Fruit fly (Drosophila melanogaster) whole organism, embryonic: ENCODE data around the gene CG43954.

Experiments
- Bdp1 ChIP-seq: fragments of 200-800 bp; sonication (Bioruptor generic); optimal IDR thresholded peaks from 3 replicates; lab custom pipeline; 2016; ENCODE audit warnings: missing biosample characterization, missing genetic modification characterization
- CG12236 ChIP-seq: fragments of 200-800 bp; sonication (Bioruptor generic); optimal IDR thresholded peaks from 2 replicates; lab custom pipeline; 2016; ENCODE audit warnings: missing biosample characterization, missing genetic modification characterization
- CG1233 ChIP-seq: fragments of 200-800 bp; sonication (Bioruptor generic); optimal IDR thresholded peaks from 4 replicates; lab custom pipeline; 2018; ENCODE audit warnings: missing biosample characterization, mild to moderate bottlenecking, missing genetic modification characterization
- CG14441 ChIP-seq: fragments of 200-800 bp; sonication (Bioruptor generic); IDR thresholded peaks from 2 replicates; pipeline ENCODE4 v1.3.6; 2022; ENCODE audit warnings: missing biosample characterization, missing genetic modification characterization
- CG16779 ChIP-seq: fragments of 200-800 bp; sonication (Bioruptor generic); IDR thresholded peaks from 2 replicates; pipeline ENCODE4 v1.3.6; 2022; ENCODE audit warnings: missing biosample characterization, missing genetic modification characterization
- CG17829 ChIP-seq: fragments of 200-800 bp; optimal IDR thresholded peaks from 2 replicates; lab custom pipeline; 2019; ENCODE audit warnings: missing biosample characterization, mild to moderate bottlenecking, missing genetic modification characterization, moderate library complexity
- CG1832 ChIP-seq: fragments of 200-800 bp; sonication (Bioruptor generic); optimal IDR thresholded peaks from 2 replicates; lab custom pipeline; 2017; ENCODE audit warnings: missing biosample characterization, mild to moderate bottlenecking, missing genetic modification characterization, inconsistent platforms
- CG2875 ChIP-seq: fragments of 200-800 bp; sonication (Bioruptor generic); optimal IDR thresholded peaks from 2 replicates; lab custom pipeline; 2017; ENCODE audit warnings: missing biosample characterization, mild to moderate bottlenecking, missing genetic modification characterization, missing genetic modification reagents
- CG31224 ChIP-seq: fragments of 200-800 bp; sonication (Bioruptor generic); IDR thresholded peaks from 2 replicates; pipeline ENCODE4 v1.3.6; 2022; ENCODE audit warnings: missing biosample characterization, missing genetic modification characterization
- CG3163 ChIP-seq: fragments of 200-800 bp; sonication (Bioruptor generic); optimal IDR thresholded peaks from 3 replicates; lab custom pipeline; 2016; ENCODE audit warnings: missing biosample characterization, missing genetic modification characterization
- CG32767 ChIP-seq: fragments of 200-800 bp; sonication (Bioruptor generic); IDR thresholded peaks from 2 replicates; pipeline ENCODE4 v1.3.6; 2022; ENCODE audit warnings: missing biosample characterization, missing genetic modification characterization
- CG4820 ChIP-seq: fragments of 200-800 bp; sonication (Bioruptor generic); optimal IDR thresholded peaks from 3 replicates; lab custom pipeline; 2016; ENCODE audit warnings: missing biosample characterization, missing genetic modification characterization
- CG5180 ChIP-seq: fragments of 200-800 bp; sonication (Bioruptor generic); optimal IDR thresholded peaks from 3 replicates; lab custom pipeline; 2017; ENCODE audit warnings: missing biosample characterization, missing genetic modification characterization, mild to moderate bottlenecking, moderate library complexity, missing genetic modification reagents
- CG6813 ChIP-seq: fragments of 200-800 bp; sonication (Bioruptor generic); optimal IDR thresholded peaks from 2 replicates; lab custom pipeline; 2017; ENCODE audit warnings: missing biosample characterization, missing genetic modification characterization, mild to moderate bottlenecking, moderate library complexity, missing genetic modification reagents
- CG7963 ChIP-seq: fragments of 200-800 bp; sonication (Bioruptor generic); IDR thresholded peaks from 3 replicates; pipeline ENCODE4 v1.3.6; 2022; ENCODE audit warnings: missing biosample characterization, missing genetic modification characterization; ENCODE audit not compliant: partially characterized antibody
- CG7987 ChIP-seq: fragments of 200-800 bp; sonication (Bioruptor generic); optimal IDR thresholded peaks from 2 replicates; lab custom pipeline; 2018; ENCODE audit warnings: missing biosample characterization, mild to moderate bottlenecking, missing genetic modification characterization, moderate library complexity
- CG9727 ChIP-seq: fragments of 200-800 bp; sonication (Bioruptor generic); optimal IDR thresholded peaks from 3 replicates; lab custom pipeline; 2017; ENCODE audit warnings: missing biosample characterization, mild to moderate bottlenecking, missing genetic modification characterization
- CG9797 ChIP-seq: fragments of 200-800 bp; sonication (Bioruptor generic); optimal IDR thresholded peaks from 3 replicates; lab custom pipeline; 2018; ENCODE audit warnings: missing biosample characterization, mild to moderate bottlenecking, missing genetic modification characterization
- CHES-1-like ChIP-seq: fragments of 200-800 bp; sonication (Bioruptor generic); optimal IDR thresholded peaks from 2 replicates; lab custom pipeline; 2016; ENCODE audit warnings: missing biosample characterization, missing genetic modification characterization
- CTCF ChIP-seq: fragments of 200-800 bp; sonication (Bioruptor generic); optimal IDR thresholded peaks from 2 replicates; lab custom pipeline; 2017; ENCODE audit warnings: missing biosample characterization, mild to moderate bottlenecking, missing genetic modification characterization, moderate library complexity
- CrebB ChIP-seq: fragments of 200-800 bp; sonication (Bioruptor generic); optimal IDR thresholded peaks from 3 replicates; lab custom pipeline; 2018; ENCODE audit warnings: missing biosample characterization, mild to moderate bottlenecking, missing genetic modification characterization
- D ChIP-seq, 2 experiments: fragments of 200-800 bp in 1 of 2; fragments of >200 bp in 1 of 2; sonication (Bioruptor generic) in 1 of 2; optimal IDR thresholded peaks; 2 replicates in 1 of 2; 3 replicates in 1 of 2; lab custom pipeline; 2017; ENCODE audit warnings: mild to moderate bottlenecking in 1 of 2, missing biosample characterization in 1 of 2, missing genetic modification characterization in 1 of 2, missing genetic modification reagents in 1 of 2
- Dip2 ChIP-seq: fragments of 200-800 bp; sonication (Bioruptor generic); IDR thresholded peaks from 2 replicates; pipeline ENCODE4 v1.3.6; 2022; ENCODE audit warnings: missing biosample characterization, missing genetic modification characterization
- E2f2 ChIP-seq: fragments of 200-800 bp; sonication (Bioruptor generic); IDR thresholded peaks from 2 replicates; pipeline ENCODE4 v1.3.6; 2022; ENCODE audit warnings: missing biosample characterization, missing genetic modification characterization
- Fer1 ChIP-seq: fragments of 200-800 bp; sonication (Bioruptor generic); optimal IDR thresholded peaks from 2 replicates; lab custom pipeline; 2017; ENCODE audit warnings: missing biosample characterization, mild to moderate bottlenecking, missing genetic modification characterization
- HLH3B ChIP-seq: fragments of 200-800 bp; sonication (Bioruptor generic); IDR thresholded peaks from 2 replicates; pipeline ENCODE4 v1.3.6; 2022; ENCODE audit warnings: missing biosample characterization, missing genetic modification characterization
- Hey ChIP-seq: fragments of 200-800 bp; sonication (Bioruptor generic); optimal IDR thresholded peaks from 3 replicates; lab custom pipeline; 2018; ENCODE audit warnings: missing biosample characterization, mild to moderate bottlenecking, missing genetic modification characterization
- Hr51 ChIP-seq, 2 experiments: fragments of 200-800 bp; sonication (Bioruptor generic); optimal IDR thresholded peaks; 2 replicates in 1 of 2; 3 replicates in 1 of 2; lab custom pipeline; 2016 to 2018; ENCODE audit warnings: missing biosample characterization in 2 of 2, missing genetic modification characterization in 2 of 2, mild to moderate bottlenecking in 1 of 2, moderate library complexity in 1 of 2
- Hsf ChIP-seq: fragments of 200-800 bp; sonication (Bioruptor generic); optimal IDR thresholded peaks from 3 replicates; lab custom pipeline; 2016; ENCODE audit warnings: missing biosample characterization, missing genetic modification characterization
- Optix ChIP-seq: fragments of 200-800 bp; sonication (Bioruptor generic); IDR thresholded peaks from 3 replicates; pipeline ENCODE4 v1.3.6; 2022; ENCODE audit warnings: missing biosample characterization, missing genetic modification characterization
- Pdp1 ChIP-seq, 2 experiments: fragments of 200-800 bp; sonication (Bioruptor generic); optimal IDR thresholded peaks; 3 replicates each; lab custom pipeline; 2016; ENCODE audit warnings: missing biosample characterization in 2 of 2, missing genetic modification characterization in 2 of 2, mild to moderate bottlenecking in 1 of 2, moderate library complexity in 1 of 2
- Vsx1 ChIP-seq: fragments of 200-800 bp; sonication (Bioruptor generic); optimal IDR thresholded peaks from 2 replicates; lab custom pipeline; 2017; ENCODE audit warnings: missing biosample characterization, mild to moderate bottlenecking, missing genetic modification characterization, missing genetic modification reagents
- Xbp1 ChIP-seq: fragments of 200-800 bp; sonication (Bioruptor generic); optimal IDR thresholded peaks from 3 replicates; lab custom pipeline; 2016; ENCODE audit warnings: missing biosample characterization, mild to moderate bottlenecking, missing genetic modification characterization
- ac ChIP-seq: fragments of 200-800 bp; sonication (Bioruptor generic); optimal IDR thresholded peaks from 3 replicates; lab custom pipeline; 2017; ENCODE audit warnings: missing biosample characterization, mild to moderate bottlenecking, missing genetic modification characterization
- ara ChIP-seq: fragments of 200-800 bp; sonication (Bioruptor generic); IDR thresholded peaks from 2 replicates; pipeline ENCODE4 v1.3.6; 2022; ENCODE audit warnings: missing biosample characterization, missing genetic modification characterization
- bbx ChIP-seq: fragments of 200-800 bp; sonication (Bioruptor generic); IDR thresholded peaks from 2 replicates; pipeline ENCODE4 v1.3.6; 2022; ENCODE audit warnings: missing biosample characterization, missing genetic modification characterization; ENCODE audit not compliant: partially characterized antibody
- disco-r ChIP-seq: fragments of 200-800 bp; sonication (Bioruptor generic); optimal IDR thresholded peaks from 2 replicates; lab custom pipeline; 2016; ENCODE audit warnings: missing biosample characterization, missing genetic modification characterization
- dmrt11E ChIP-seq: fragments of 200-800 bp; sonication (Bioruptor generic); optimal IDR thresholded peaks from 3 replicates; lab custom pipeline; 2018; ENCODE audit warnings: missing biosample characterization, mild to moderate bottlenecking, missing genetic modification characterization, moderate library complexity
- dpn ChIP-seq, 2 experiments: fragments of 200-800 bp; sonication (Bioruptor generic); optimal IDR thresholded peaks; 3 replicates each; lab custom pipeline; 2016; ENCODE audit warnings: missing biosample characterization in 2 of 2, missing genetic modification characterization in 2 of 2
- fru ChIP-seq: fragments of >200 bp; optimal IDR thresholded peaks from 2 replicates; lab custom pipeline; 2017
- gcm ChIP-seq: fragments of 200-800 bp; sonication (Bioruptor generic); optimal IDR thresholded peaks from 2 replicates; lab custom pipeline; 2019; ENCODE audit warnings: missing biosample characterization, mild to moderate bottlenecking, missing genetic modification characterization, moderate library complexity
- jigr1 ChIP-seq: fragments of 200-800 bp; sonication (Bioruptor generic); IDR thresholded peaks from 3 replicates; pipeline ENCODE4 v1.3.6; 2022; ENCODE audit warnings: missing biosample characterization, missing genetic modification characterization
- jing ChIP-seq: fragments of 200-800 bp; sonication (Bioruptor generic); optimal IDR thresholded peaks from 2 replicates; lab custom pipeline; 2018; ENCODE audit warnings: missing biosample characterization, mild to moderate bottlenecking, missing genetic modification characterization
- lab ChIP-seq: fragments of 200-800 bp; sonication (Bioruptor generic); optimal IDR thresholded peaks from 3 replicates; lab custom pipeline; 2017; ENCODE audit warnings: missing biosample characterization, missing genetic modification characterization, mild to moderate bottlenecking, moderate library complexity, missing genetic modification reagents
- lilli ChIP-seq: fragments of 200-800 bp; sonication (Bioruptor generic); optimal IDR thresholded peaks from 3 replicates; lab custom pipeline; 2016; ENCODE audit warnings: missing biosample characterization, missing genetic modification characterization
- org-1 ChIP-seq: fragments of 200-800 bp; sonication (Bioruptor generic); optimal IDR thresholded peaks from 2 replicates; lab custom pipeline; 2017; ENCODE audit warnings: missing biosample characterization, missing genetic modification characterization
- pb ChIP-seq: fragments of 200-800 bp; sonication (Bioruptor generic); optimal IDR thresholded peaks from 3 replicates; lab custom pipeline; 2016; ENCODE audit warnings: missing biosample characterization, missing genetic modification characterization
- ranshi ChIP-seq: fragments of 200-800 bp; sonication (Bioruptor generic); IDR thresholded peaks from 2 replicates; pipeline ENCODE4 v1.3.6; 2022; ENCODE audit warnings: missing biosample characterization, missing genetic modification characterization
- rib ChIP-seq: fragments of 200-800 bp; sonication (Bioruptor generic); IDR thresholded peaks from 2 replicates; pipeline ENCODE4 v1.3.6; 2022; ENCODE audit warnings: missing biosample characterization, missing genetic modification characterization
- tx ChIP-seq: fragments of 200-800 bp; sonication (Bioruptor generic); optimal IDR thresholded peaks from 2 replicates; lab custom pipeline; 2016; ENCODE audit warnings: missing biosample characterization, missing genetic modification characterization
- usp ChIP-seq: fragments of >200 bp; optimal IDR thresholded peaks from 2 replicates; lab custom pipeline; 2017; ENCODE audit warnings: missing biosample characterization, missing genetic modification characterization

Gene CG43954

dm6 chr3L:16640509-16641068 is 70.9 kb downstream of the CG43954 start (continued):
- peak; percentile 79 for TF ChIP-seq CG9727 (GFP tag; lab: Kevin White, UChicago)
- no peak for TF ChIP-seq Hey (tag; lab: Kevin White, UChicago)
- peak; percentile 70 for TF ChIP-seq CG2875
- TF ChIP-seq CG14441 (GFP tag; lab: Robert Waterston, UW): no peak
- no peak for TF ChIP-seq E2f2
- peak; percentile 60 for TF ChIP-seq lab
- no peak for TF ChIP-seq CG9797 (GFP tag; lab: Kevin White, UChicago)
- TF ChIP-seq CG12236 (GFP tag; lab: Kevin White, UChicago): no peak
- no peak for TF ChIP-seq bbx (GFP tag; lab: Robert Waterston, UW)
- no peak for TF ChIP-seq CG7963
- TF ChIP-seq jing (GFP tag; lab: Kevin White, UChicago): no peak
- TF ChIP-seq Vsx1 (GFP tag; lab: Kevin White, UChicago): peak; percentile 71
- TF ChIP-seq CG7987 (GFP tag; lab: Kevin White, UChicago): no peak
- peak; percentile 86 for TF ChIP-seq ac
- TF ChIP-seq Hsf (GFP tag; lab: Kevin White, UChicago): no peak
- TF ChIP-seq dpn (GFP tag; optimal IDR thresholded peaks at IDR 0.05; lab: Kevin White, UChicago): no peak
- TF ChIP-seq HLH3B (GFP tag; lab: Robert Waterston, UW): no peak
- peak; percentile 63 for TF ChIP-seq CG6813
- no peak for TF ChIP-seq Bdp1 (GFP tag; lab: Kevin White, UChicago)
- TF ChIP-seq dmrt11E (tag; lab: Kevin White, UChicago): peak; percentile 83
- TF ChIP-seq CG32767 (GFP tag; lab: Robert Waterston, UW): no peak
- TF ChIP-seq fru (lab: Kevin White, UChicago): no peak
- TF ChIP-seq CG17829 (tag; lab: Kevin White, UChicago): peak; percentile 13
- TF ChIP-seq CHES-1-like (GFP tag; lab: Kevin White, UChicago): no peak
- no peak for TF ChIP-seq Pdp1 (GFP tag; optimal IDR thresholded peaks at IDR 0.05; lab: Kevin White, UChicago)
- TF ChIP-seq CG16779 (GFP tag; lab: Robert Waterston, UW): no peak
- no peak for TF ChIP-seq CG1832 (GFP tag; lab: Kevin White, UChicago)
- no peak for TF ChIP-seq usp
- TF ChIP-seq Xbp1: no peak
- TF ChIP-seq tx (GFP tag; lab: Kevin White, UChicago): no peak
- TF ChIP-seq ara: peak; percentile 59
- peak; percentile 33 for TF ChIP-seq org-1 (GFP tag; lab: Kevin White, UChicago)
- no peak for TF ChIP-seq ranshi (GFP tag; lab: Robert Waterston, UW)
- TF ChIP-seq gcm (GFP tag; lab: Kevin White, UChicago): peak; percentile 53
- TF ChIP-seq CG4820: peak; percentile 13
- no peak for TF ChIP-seq CrebB (tag; lab: Kevin White, UChicago)
- no peak for TF ChIP-seq Hr51 (GFP tag; optimal IDR thresholded peaks at IDR 0.05; lab: Kevin White, UChicago)
- TF ChIP-seq CG1233 (GFP tag; lab: Kevin White, UChicago): peak; percentile 40
- TF ChIP-seq CG31224: no peak
- no peak for TF ChIP-seq jigr1 (GFP tag; lab: Robert Waterston, UW)
- TF ChIP-seq lilli (GFP tag; lab: Kevin White, UChicago): no peak
- no peak for TF ChIP-seq CTCF (GFP tag; lab: Kevin White, UChicago)
- TF ChIP-seq D (optimal IDR thresholded peaks at IDR 0.05; lab: Kevin White, UChicago): no peak
- TF ChIP-seq D (GFP tag; optimal IDR thresholded peaks at IDR 0.05; lab: Kevin White, UChicago): peak; percentile 56
- TF ChIP-seq Fer1: no peak
- TF ChIP-seq disco-r: no peak
- no peak for TF ChIP-seq Dip2
- no peak for TF ChIP-seq CG5180
- TF ChIP-seq rib (GFP tag; lab: Robert Waterston, UW): no peak
- no peak for TF ChIP-seq CG3163 (GFP tag; lab: Kevin White, UChicago)
- TF ChIP-seq pb (GFP tag; lab: Kevin White, UChicago): no peak
- TF ChIP-seq Optix (GFP tag; lab: Robert Waterston, UW): no peak
